Fruit fly (Drosophila melanogaster): Measurements from ENCODE around the gene CG12535.

Gene CG12535

DNA sequence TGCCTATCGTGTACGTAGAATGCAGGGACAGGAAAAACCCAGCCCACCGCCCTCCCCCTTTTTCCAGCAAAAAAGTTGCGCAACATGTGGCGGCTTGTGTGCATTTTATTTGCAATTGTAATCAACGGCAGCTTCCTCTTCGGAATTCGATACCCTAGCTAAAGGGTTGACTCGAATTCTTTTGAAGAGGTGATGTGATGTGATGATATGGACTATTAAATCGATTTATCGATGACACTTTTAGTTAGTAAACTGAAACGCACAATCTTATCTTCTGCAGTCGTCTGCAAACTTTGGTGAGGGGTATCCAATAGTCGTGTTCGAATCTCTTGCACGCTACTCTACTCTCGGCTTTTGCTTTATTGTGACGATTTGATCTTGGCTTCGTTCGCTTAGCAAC is 67.1 kb downstream of the CG12535 start (continued):
- TF ChIP-seq Mrtf (GFP tag; IDR thresholded peaks at IDR 0.05): no peak; the same call in 2 of the 3 replicates
- TF ChIP-seq CG4360 (GFP tag; IDR thresholded peaks at IDR 0.05): no peak; the same call in 1 of the 2 replicates
- TF ChIP-seq lbe (GFP tag; optimal IDR thresholded peaks at IDR 0.05): peak; percentile 84
- TF ChIP-seq CG32772 (GFP tag; IDR thresholded peaks at IDR 0.05): peak; percentile 80
- TF ChIP-seq Gsc (GFP tag; IDR thresholded peaks at IDR 0.05): no peak
- peak; percentile 10 for TF ChIP-seq Max (GFP tag; optimal IDR thresholded peaks at IDR 0.05)
- TF ChIP-seq fu2 (GFP tag; optimal IDR thresholded peaks at IDR 0.05): peak; percentile 24
- TF ChIP-seq CG15696 (tag; optimal IDR thresholded peaks at IDR 0.05): no peak
- TF ChIP-seq Oaz (GFP tag; IDR thresholded peaks at IDR 0.05): 0 out of 2 replicates have a peak, but pooled peaks have one; percentile 44
- no peak for TF ChIP-seq inv (GFP tag; IDR thresholded peaks at IDR 0.05; ENCODE audit: partially characterized antibody)
- TF ChIP-seq fru (optimal IDR thresholded peaks at IDR 0.05): no peak
- TF ChIP-seq Doc3 (GFP tag; IDR thresholded peaks at IDR 0.05; ENCODE audit: partially characterized antibody): no peak
- TF ChIP-seq Nf-YA (GFP tag; IDR thresholded peaks at IDR 0.05): 0 out of 2 replicates have a peak, but pooled peaks have one; percentile 12
- peak; percentile 45 for TF ChIP-seq CG13123 (GFP tag; optimal IDR thresholded peaks at IDR 0.05)
- no peak; the same call in 2 of the 3 replicates for TF ChIP-seq ken (GFP tag; IDR thresholded peaks at IDR 0.05)
- no peak for TF ChIP-seq HLHmδ (GFP tag; optimal IDR thresholded peaks at IDR 0.05)
- peak; percentile 37 for TF ChIP-seq HHEX (GFP tag; optimal IDR thresholded peaks at IDR 0.05)
- no peak for TF ChIP-seq pan (optimal IDR thresholded peaks at IDR 0.05)
- TF ChIP-seq pan (GFP tag; optimal IDR thresholded peaks at IDR 0.05 in 1 of 2, IDR thresholded peaks at IDR 0.05 in 1 of 2): peak in 1 of 2 experiments; percentile 84
- TF ChIP-seq Hr51 (GFP tag; optimal IDR thresholded peaks at IDR 0.05): peak; percentile 48 to 81
- 0 out of 3 replicates have a peak, but pooled peaks have one; percentile 66 for TF ChIP-seq CG3726 (GFP tag; IDR thresholded peaks at IDR 0.05)
- TF ChIP-seq az2 (GFP tag; optimal IDR thresholded peaks at IDR 0.05): peak; percentile 77
- TF ChIP-seq nerfin-1 (tag; optimal IDR thresholded peaks at IDR 0.05): peak; percentile 48
- TF ChIP-seq Fer2 (tag; optimal IDR thresholded peaks at IDR 0.05): no peak
- TF ChIP-seq CG10274 (GFP tag; optimal IDR thresholded peaks at IDR 0.05): peak; percentile 42
- TF ChIP-seq lmd (GFP tag; IDR thresholded peaks at IDR 0.05): no peak; the same call in 1 of the 2 replicates
- no peak for TF ChIP-seq CG7963 (GFP tag; IDR thresholded peaks at IDR 0.05; ENCODE audit: partially characterized antibody)
- no peak for TF ChIP-seq sqz (GFP tag; optimal IDR thresholded peaks at IDR 0.05)
- peak; percentile 59 for TF ChIP-seq Asciz (GFP tag; optimal IDR thresholded peaks at IDR 0.05)
- TF ChIP-seq Optix (GFP tag; IDR thresholded peaks at IDR 0.05): no peak; the same call in 2 of the 3 replicates
- peak; percentile 72 for TF ChIP-seq wor (GFP tag; IDR thresholded peaks at IDR 0.05)
- TF ChIP-seq unpg (GFP tag; optimal IDR thresholded peaks at IDR 0.05): peak; percentile 74
- TF ChIP-seq prd (optimal IDR thresholded peaks at IDR 0.05): no peak
- peak; percentile 84 for TF ChIP-seq prd (GFP tag; IDR thresholded peaks at IDR 0.05)
- no peak for TF ChIP-seq CG1832 (GFP tag; optimal IDR thresholded peaks at IDR 0.05)
- no peak for TF ChIP-seq pros (GFP tag; optimal IDR thresholded peaks at IDR 0.05)
- TF ChIP-seq jing (GFP tag; optimal IDR thresholded peaks at IDR 0.05): peak; percentile 74
- TF ChIP-seq CG31388 (GFP tag; optimal IDR thresholded peaks at IDR 0.05): peak; percentile 38
- peak; percentile 41 for TF ChIP-seq tio (GFP tag; optimal IDR thresholded peaks at IDR 0.05)
- TF ChIP-seq dysf (GFP tag; IDR thresholded peaks at IDR 0.05): peak; percentile 89
- TF ChIP-seq crp (GFP tag; optimal IDR thresholded peaks at IDR 0.05): peak in 1 of 2 experiments; percentile 9
- peak; percentile 52 for TF ChIP-seq CG15514 (GFP tag; optimal IDR thresholded peaks at IDR 0.05)
- TF ChIP-seq Bdp1 (GFP tag; optimal IDR thresholded peaks at IDR 0.05): no peak
- no peak for TF ChIP-seq CG42726 (GFP tag; IDR thresholded peaks at IDR 0.05; ENCODE audit: partially characterized antibody)
- no peak for TF ChIP-seq dan (GFP tag; IDR thresholded peaks at IDR 0.05)
- TF ChIP-seq gsb (GFP tag; IDR thresholded peaks at IDR 0.05): 0 out of 2 replicates have a peak, but pooled peaks have one; percentile 54
- TF ChIP-seq CG4617 (GFP tag; optimal IDR thresholded peaks at IDR 0.05; ENCODE audit: borderline replicate concordance): peak; percentile 20
- TF ChIP-seq vnd (GFP tag; IDR thresholded peaks at IDR 0.05; ENCODE audit: partially characterized antibody): no peak
- no peak for TF ChIP-seq CG8290 (GFP tag; optimal IDR thresholded peaks at IDR 0.05)
- peak in 1 of 2 experiments; percentile 90 for TF ChIP-seq CG8290 (tag; optimal IDR thresholded peaks at IDR 0.05)
- peak; percentile 71 for TF ChIP-seq ATbp (GFP tag; optimal IDR thresholded peaks at IDR 0.05)
